Worm (Caenorhabditis elegans) whole organism, early embryonic: ENCODE results near the gene R10H10.3.

ENCODE experiments used
- B0310.2 ChIP-seq: sonication (generic microtip); optimal IDR thresholded peaks from 2 replicates; lab custom pipeline; 2016; ENCODE audit warnings: mild to moderate bottlenecking, missing genetic modification characterization, missing compliant biosample characterization
- F13C5.2 ChIP-seq: sonication (generic microtip); optimal IDR thresholded peaks from 2 replicates; lab custom pipeline; 2017; ENCODE audit warnings: mild to moderate bottlenecking, missing genetic modification characterization, inconsistent platforms, missing compliant biosample characterization
- aly-1 ChIP-seq: sonication (generic microtip); optimal IDR thresholded peaks from 2 replicates; lab custom pipeline; 2016; ENCODE audit warnings: missing genetic modification characterization, missing compliant biosample characterization
- ama-1 ChIP-seq: fragments of 150-350 bp; optimal IDR thresholded peaks from 2 replicates; lab custom pipeline; 2014
- ceh-13 ChIP-seq: fragments of 200-800 bp; sonication (Bioruptor generic); optimal IDR thresholded peaks from 2 replicates; lab custom pipeline; 2018; ENCODE audit warnings: mild to moderate bottlenecking, missing genetic modification characterization, missing compliant biosample characterization
- ceh-36 ChIP-seq: sonication (generic microtip); optimal IDR thresholded peaks from 2 replicates; lab custom pipeline; 2016; ENCODE audit warnings: missing genetic modification characterization, inconsistent platforms, missing compliant biosample characterization
- ets-7 ChIP-seq: sonication (generic microtip); optimal IDR thresholded peaks from 2 replicates; lab custom pipeline; 2016; ENCODE audit warnings: missing genotype, missing genetic modification characterization, missing compliant biosample characterization
- flt-1 ChIP-seq: fragments of 200-800 bp; sonication (Bioruptor generic); IDR thresholded peaks from 2 replicates; pipeline ENCODE4 v1.3.6; 2022; ENCODE audit warnings: missing genetic modification characterization, missing compliant biosample characterization
- hmbx-1 ChIP-seq: sonication (generic microtip); optimal IDR thresholded peaks from 2 replicates; lab custom pipeline; 2016; ENCODE audit warnings: mild to moderate bottlenecking, missing genetic modification characterization, missing compliant biosample characterization
- hmg-4 ChIP-seq: fragments of 200-800 bp; sonication (Bioruptor generic); optimal IDR thresholded peaks from 2 replicates; lab custom pipeline; 2018; ENCODE audit warnings: mild to moderate bottlenecking, missing genetic modification characterization, missing compliant biosample characterization
- hnd-1 ChIP-seq: sonication (generic microtip); optimal IDR thresholded peaks from 2 replicates; lab custom pipeline; 2016; ENCODE audit warnings: missing genetic modification characterization, missing compliant biosample characterization
- pes-1 ChIP-seq: fragments of 200-800 bp; sonication (Bioruptor generic); IDR thresholded peaks from 2 replicates; pipeline ENCODE4 v1.3.6; 2022; ENCODE audit warnings: missing genetic modification reagents, missing genetic modification characterization, missing compliant biosample characterization
- scrt-1 ChIP-seq: fragments of 200-800 bp; sonication (Bioruptor generic); IDR thresholded peaks from 2 replicates; pipeline ENCODE4 v1.3.6; 2022; ENCODE audit warnings: missing genetic modification characterization, missing compliant biosample characterization
- sea-1 ChIP-seq: fragments of 200-800 bp; sonication (Bioruptor generic); conservative IDR thresholded peaks from 2 replicates; pipeline ENCODE4 v1.3.6; 2022; ENCODE audit warnings: missing genetic modification characterization, missing compliant biosample characterization
- tbx-11 ChIP-seq: fragments of 200-800 bp; sonication (Bioruptor generic); IDR thresholded peaks from 2 replicates; pipeline ENCODE4 v1.3.6; 2022; ENCODE audit warnings: missing genetic modification characterization, missing compliant biosample characterization
- tbx-37 ChIP-seq: fragments of 200-800 bp; sonication (Bioruptor generic); conservative IDR thresholded peaks from 2 replicates; pipeline ENCODE4 v1.3.6; 2022; ENCODE audit warnings: missing genetic modification reagents, missing genetic modification characterization, missing compliant biosample characterization
- tra-4 ChIP-seq: sonication (generic microtip); optimal IDR thresholded peaks from 2 replicates; lab custom pipeline; 2017; ENCODE audit warnings: missing genetic modification characterization, missing compliant biosample characterization

The R10H10.3 gene

DNA sequence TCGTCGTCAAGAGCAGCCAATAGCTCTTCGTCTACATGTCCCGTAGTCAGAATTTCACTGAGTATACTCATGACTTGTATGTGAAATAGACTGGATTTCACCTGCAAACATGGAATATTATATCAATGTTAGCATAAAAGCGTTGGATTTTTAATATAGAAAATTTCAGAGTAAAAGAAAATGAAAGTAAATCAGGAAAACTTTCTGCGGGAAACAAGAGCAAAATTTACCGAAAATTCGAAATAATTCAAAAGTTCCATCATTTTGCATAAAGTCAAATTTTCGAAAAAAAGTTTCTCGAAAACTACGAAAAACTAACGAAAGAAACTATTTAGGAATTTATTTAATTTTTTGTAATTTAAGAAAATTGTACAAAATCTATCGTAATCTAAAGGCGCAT is 29.5 kb downstream of the R10H10.3 start, which contains the start of gene F13B12.6:
F13B12.6 (minus strand) TSS at position 101 of the 400 bp plus-strand sequence.
- TF ChIP-seq ceh-36 (tag; lab: Kevin White, UChicago) (no peak), flt-1 (no peak), aly-1 (tag; lab: Kevin White, UChicago) (no peak), tra-4 (no peak), B0310.2 (tag; lab: Kevin White, UChicago) (no peak), ets-7 (tag; lab: Kevin White, UChicago) (no peak), tbx-11 (GFP tag; lab: Robert Waterston, UW) (no peak), scrt-1 (GFP tag; lab: Robert Waterston, UW) (no peak), ceh-13 (no peak), hmbx-1 (tag; lab: Kevin White, UChicago) (no peak), pes-1 (GFP tag; lab: Robert Waterston, UW) (no peak), F13C5.2 (tag; lab: Kevin White, UChicago) (no peak), hnd-1 (tag; lab: Kevin White, UChicago) (no peak), hmg-4 (no peak), ama-1 (lab: Kevin White, UChicago) (no peak), tbx-37 (no peak)

DNA sequence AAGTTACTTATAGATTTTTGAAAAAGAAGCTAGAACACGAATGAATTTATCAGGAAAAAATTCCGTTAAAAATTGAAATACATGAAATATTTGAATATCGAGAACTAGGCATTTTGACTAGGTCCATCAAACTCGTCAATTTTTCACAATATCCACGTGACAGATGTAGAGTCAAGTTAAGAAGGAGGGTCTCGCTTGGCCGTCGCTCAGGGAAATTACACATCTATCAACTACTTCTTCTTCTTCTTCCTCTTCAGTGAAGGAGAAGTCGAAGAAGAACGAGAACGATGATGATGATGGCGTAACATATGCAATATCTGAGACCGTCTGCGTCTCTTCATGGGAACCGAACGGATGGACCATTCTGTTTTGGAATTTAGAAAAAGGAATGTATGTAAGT is 31.6 kb downstream of the R10H10.3 start:
- TF ChIP-seq flt-1 (no peak), tbx-11 (GFP tag; lab: Robert Waterston, UW) (no peak), tbx-37 (no peak), hmg-4 (no peak), ceh-36 (tag; lab: Kevin White, UChicago) (no peak), B0310.2 (tag; lab: Kevin White, UChicago) (no peak), aly-1 (tag; lab: Kevin White, UChicago) (no peak), ets-7 (tag; lab: Kevin White, UChicago) (no peak), F13C5.2 (tag; lab: Kevin White, UChicago) (no peak), hnd-1 (tag; lab: Kevin White, UChicago) (no peak), ceh-13 (no peak), ama-1 (lab: Kevin White, UChicago) (no peak)

DNA sequence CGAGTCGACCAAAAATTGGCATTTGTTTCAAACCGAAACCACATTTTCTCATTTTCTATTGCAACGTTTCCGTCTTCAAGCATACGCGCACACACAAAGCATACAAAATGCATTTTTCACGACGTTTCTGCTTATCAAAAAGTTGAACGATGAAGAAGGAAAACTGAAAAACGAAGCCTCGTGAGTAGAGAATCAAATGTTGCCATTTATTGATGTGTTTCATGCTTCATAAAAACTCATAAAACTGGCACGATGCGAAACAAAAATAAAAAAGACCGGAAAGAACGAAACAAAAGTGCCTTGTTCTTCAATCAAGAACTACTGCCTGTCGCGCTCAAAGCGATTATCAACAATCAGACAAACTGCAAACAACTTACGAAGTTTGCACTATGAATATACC is 32.1 kb downstream of the R10H10.3 start:
- TF ChIP-seq flt-1 (no peak), tra-4 (no peak), ceh-36 (tag; lab: Kevin White, UChicago) (no peak), aly-1 (tag; lab: Kevin White, UChicago) (no peak), tbx-11 (GFP tag; lab: Robert Waterston, UW) (no peak), hnd-1 (tag; lab: Kevin White, UChicago) (no peak), hmg-4 (no peak), pes-1 (GFP tag; lab: Robert Waterston, UW) (no peak), sea-1 (GFP tag; lab: Robert Waterston, UW) (no peak), F13C5.2 (tag; lab: Kevin White, UChicago) (no peak), ets-7 (tag; lab: Kevin White, UChicago) (no peak), scrt-1 (GFP tag; lab: Robert Waterston, UW) (no peak), ama-1 (lab: Kevin White, UChicago) (no peak), hmbx-1 (tag; lab: Kevin White, UChicago) (no peak), tbx-37 (no peak), ceh-13 (no peak)

DNA sequence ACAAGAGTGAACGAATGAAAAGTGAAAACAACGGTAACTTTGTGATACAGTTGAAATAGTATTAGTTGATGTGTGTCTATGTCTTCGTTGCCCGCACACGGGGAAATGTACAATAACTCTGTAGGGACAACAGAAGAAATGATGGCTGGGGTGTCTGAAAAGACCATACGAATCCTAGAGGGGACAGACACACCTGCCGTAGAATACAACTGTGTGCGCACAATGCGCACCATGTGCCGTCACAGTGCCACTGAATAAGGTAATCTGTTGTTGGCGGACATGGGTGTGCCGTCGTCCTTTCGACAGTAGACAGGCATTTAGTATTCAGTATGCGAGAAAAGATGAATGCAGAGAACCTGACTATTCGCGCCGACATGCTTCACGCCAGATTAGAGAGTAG is 33.0 kb downstream of the R10H10.3 start:
- no peak for TF ChIP-seq pes-1 (GFP tag; lab: Robert Waterston, UW)
- peak; percentile 15 for TF ChIP-seq hmg-4

DNA sequence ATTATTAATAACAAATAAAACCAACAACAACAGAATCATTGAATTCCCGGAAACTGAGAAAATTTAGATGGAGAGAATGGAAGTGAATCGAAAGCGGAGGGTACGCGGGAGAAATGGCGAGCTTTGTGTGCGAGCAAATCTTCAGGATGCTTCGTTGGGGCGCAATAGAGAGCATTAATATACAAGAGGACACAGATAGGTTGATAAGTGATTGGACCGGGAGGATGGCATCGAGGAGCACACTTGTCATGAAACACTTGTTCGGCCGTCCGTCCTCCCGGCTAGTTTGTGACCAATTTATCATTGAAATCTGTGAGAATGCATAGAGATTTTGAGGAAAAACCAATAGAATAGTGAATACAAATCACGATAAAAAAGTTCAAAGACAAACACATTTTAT is 33.9 kb downstream of the R10H10.3 start:
- TF ChIP-seq aly-1 (tag; lab: Kevin White, UChicago) = no peak

DNA sequence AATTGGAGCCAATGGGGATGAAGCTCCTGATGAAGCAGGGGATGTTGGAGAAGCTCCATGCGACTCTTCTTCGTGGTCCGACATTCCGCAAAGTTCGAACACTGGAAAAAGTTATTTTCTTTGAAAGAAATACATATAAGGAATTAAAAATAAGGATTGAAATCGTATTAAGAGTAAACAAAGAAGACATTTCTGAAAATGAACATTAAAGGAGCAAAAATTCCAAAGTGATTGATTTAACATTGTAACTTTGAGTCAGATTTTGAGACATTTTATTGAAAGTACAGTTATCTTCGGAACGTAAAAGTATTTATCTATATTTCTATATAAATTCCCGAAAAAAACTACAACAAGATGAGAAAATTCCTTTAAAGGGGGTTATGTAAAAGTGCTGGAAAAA is 36.2 kb downstream of the R10H10.3 start, which contains the start of gene F13B12.1:
F13B12.1 (minus strand) TSS at position 101 of the 400 bp plus-strand sequence.
- TF ChIP-seq scrt-1 (GFP tag; lab: Robert Waterston, UW) (no peak), ceh-13 (no peak), pes-1 (GFP tag; lab: Robert Waterston, UW) (no peak), B0310.2 (tag; lab: Kevin White, UChicago) (no peak), ceh-36 (tag; lab: Kevin White, UChicago) (no peak), sea-1 (GFP tag; lab: Robert Waterston, UW) (no peak), hmbx-1 (tag; lab: Kevin White, UChicago) (no peak), tbx-37 (no peak), ets-7 (tag; lab: Kevin White, UChicago) (no peak)

DNA sequence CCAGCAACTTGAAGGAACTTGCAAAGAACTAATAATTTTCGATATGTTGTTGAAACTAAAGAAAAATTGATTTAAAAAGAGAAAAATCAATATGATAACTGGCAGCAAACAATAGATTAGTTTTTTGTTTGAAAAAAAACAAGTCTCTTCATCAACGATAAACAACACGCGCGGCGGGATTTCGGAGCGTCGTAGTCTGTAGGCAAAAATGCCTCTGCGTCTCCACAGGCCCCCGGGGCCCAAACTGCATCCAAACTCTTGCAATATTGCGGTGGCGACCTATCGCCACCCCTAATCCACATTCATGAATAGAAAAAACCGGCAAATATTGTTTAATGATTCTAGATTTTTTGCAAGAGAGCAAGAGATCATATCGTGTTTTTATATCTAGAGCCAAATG is 36.8 kb downstream of the R10H10.3 start:
- TF ChIP-seq F13C5.2 (tag; lab: Kevin White, UChicago) (peak; percentile 8), tbx-11 (GFP tag; lab: Robert Waterston, UW) (no peak)

DNA sequence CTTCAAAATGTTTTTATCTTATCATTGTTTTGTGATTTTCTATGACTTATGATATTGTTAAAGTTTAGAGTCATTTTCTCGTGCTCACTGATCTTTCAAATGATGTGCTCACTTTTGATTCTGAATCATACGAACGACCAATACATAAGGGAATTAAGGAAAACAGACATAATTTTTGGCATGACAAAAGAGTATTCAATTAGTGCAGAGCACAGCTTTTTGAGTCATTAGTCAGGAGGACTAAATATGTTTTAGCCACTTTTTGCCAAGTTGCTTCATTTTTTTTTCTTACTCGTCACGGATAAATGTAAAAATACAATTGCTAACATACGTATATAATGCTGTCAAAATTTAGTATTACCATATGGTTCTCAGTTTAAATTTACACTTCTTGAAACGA is 40.8 kb downstream of the R10H10.3 start, which contains the start of gene F13B12.2:
F13B12.2 (minus strand) TSS at position 2 of the 400 bp plus-strand sequence.
- TF ChIP-seq tbx-37 = no peak
- TF ChIP-seq tra-4 = no peak
- TF ChIP-seq tbx-11 (GFP tag; lab: Robert Waterston, UW) = no peak
- no peak for TF ChIP-seq flt-1
- TF ChIP-seq ceh-36 (tag; lab: Kevin White, UChicago) = no peak
- TF ChIP-seq pes-1 (GFP tag; lab: Robert Waterston, UW) = no peak

DNA sequence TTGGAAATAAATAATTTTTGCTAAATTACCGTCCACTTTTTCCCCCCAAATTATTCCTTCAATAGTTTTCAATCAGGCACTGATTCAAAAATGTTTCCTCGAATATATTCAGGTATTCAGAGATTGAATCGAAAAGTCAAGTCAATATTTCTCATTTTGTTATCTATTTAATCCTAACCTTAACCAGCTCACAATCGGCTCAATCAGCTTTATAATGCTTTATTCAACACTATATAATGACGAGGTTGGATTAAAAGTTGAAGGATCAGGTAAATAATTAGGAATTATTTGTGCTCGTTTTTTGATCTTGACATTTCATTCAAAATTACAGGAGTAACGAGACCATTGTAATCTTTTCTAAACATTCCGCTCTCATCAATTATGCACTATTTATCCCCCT is 42.2 kb downstream of the R10H10.3 start:
- no peak for TF ChIP-seq tbx-37
